Worm (Caenorhabditis elegans): Measurements from ENCODE around the gene gpn-1.

DNA sequence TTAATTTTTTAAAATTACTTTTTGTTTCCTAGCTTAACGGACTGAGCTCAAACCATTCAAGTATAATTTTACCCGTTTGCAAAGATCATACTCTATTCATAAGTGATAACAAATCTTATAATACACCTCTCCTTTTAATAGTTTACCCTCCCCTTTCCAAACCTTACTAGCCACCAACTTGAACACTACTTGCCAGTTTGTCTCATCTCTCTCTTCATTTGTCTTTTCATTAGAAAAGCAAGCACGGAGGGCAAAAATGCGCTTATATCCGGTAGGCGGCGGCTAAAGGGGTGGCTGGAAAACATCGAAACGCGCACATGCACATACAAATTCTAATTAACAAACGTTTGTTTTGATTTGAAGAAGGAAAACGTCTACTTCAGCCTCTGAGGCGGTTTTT lies 26.5 kb upstream of the gpn-1 start:
- no peak for TF ChIP-seq him-1 (tag; optimal IDR thresholded peaks at IDR 0.05)
- TF ChIP-seq W03F9.2 (tag; optimal IDR thresholded peaks at IDR 0.05), result no peak
- TF ChIP-seq dao-5 (tag; optimal IDR thresholded peaks at IDR 0.05), result no peak
